Worm (Caenorhabditis elegans) whole organism, young adult: ENCODE data around the gene cex-1.

Experiments used
- B0261.1 ChIP-seq: sonication (generic microtip); optimal IDR thresholded peaks from 2 replicates; lab custom pipeline; 2016; ENCODE audit warnings: mild to moderate bottlenecking, missing genetic modification characterization, moderate library complexity, missing compliant biosample characterization
- B0336.3 ChIP-seq: fragments of 200-800 bp; sonication (Bioruptor generic); IDR thresholded peaks from 2 replicates; pipeline ENCODE4 v1.3.6; 2022; ENCODE audit warnings: missing genetic modification characterization, missing compliant biosample characterization
- C06A6.2 ChIP-seq: fragments of 200-800 bp; sonication (Bioruptor generic); conservative IDR thresholded peaks from 2 replicates; pipeline ENCODE4 v1.3.6; 2022; ENCODE audit warnings: missing genetic modification characterization, missing compliant biosample characterization
- F49E8.2 ChIP-seq: sonication (generic microtip); optimal IDR thresholded peaks from 3 replicates; lab custom pipeline; 2017; ENCODE audit warnings: missing genetic modification characterization, mild to moderate bottlenecking, missing compliant biosample characterization, antibody characterized with exemption, moderate library complexity; ENCODE audit not compliant: insufficient read depth
- T07F8.4 ChIP-seq: sonication (generic microtip); optimal IDR thresholded peaks from 2 replicates; lab custom pipeline; 2016; ENCODE audit warnings: mild to moderate bottlenecking, missing genetic modification characterization, moderate library complexity, missing compliant biosample characterization
- T26A5.8 ChIP-seq: sonication (generic microtip); optimal IDR thresholded peaks from 2 replicates; lab custom pipeline; 2016; ENCODE audit warnings: missing genetic modification characterization, missing compliant biosample characterization
- Y56A3A.18 ChIP-seq: fragments of 200-800 bp; sonication (Bioruptor generic); IDR thresholded peaks from 2 replicates; pipeline ENCODE4 v1.3.6; 2022; ENCODE audit warnings: missing genetic modification reagents, missing genetic modification characterization, missing compliant biosample characterization
- akir-1 ChIP-seq: fragments of 200-800 bp; sonication (Bioruptor generic); optimal IDR thresholded peaks from 2 replicates; lab custom pipeline; 2018; ENCODE audit warnings: mild to moderate bottlenecking, missing genetic modification characterization, moderate library complexity, missing compliant biosample characterization
- ama-1 ChIP-seq, 3 experiments: fragments of 150-350 bp in 1 of 3; sonication (generic microtip) in 2 of 3; optimal IDR thresholded peaks; 2 replicates each; lab custom pipeline; 2014 to 2018; ENCODE audit warnings: missing biosample characterization in 2 of 3, missing genetic modification characterization in 2 of 3, missing genetic modification reagents in 2 of 3
- athp-1 ChIP-seq: sonication (generic microtip); optimal IDR thresholded peaks from 2 replicates; lab custom pipeline; 2017; ENCODE audit warnings: mild to moderate bottlenecking, missing genetic modification characterization, missing compliant biosample characterization
- attf-3 ChIP-seq: fragments of 200-800 bp; sonication (Bioruptor generic); conservative IDR thresholded peaks from 2 replicates; pipeline ENCODE4 v1.3.6; 2022; ENCODE audit warnings: missing genetic modification reagents, missing genetic modification characterization, missing compliant biosample characterization
- attf-6 ChIP-seq: fragments of 200-800 bp; sonication (Bioruptor generic); IDR thresholded peaks from 2 replicates; pipeline ENCODE4 v1.3.6; 2022; ENCODE audit warnings: missing genetic modification reagents, missing genetic modification characterization, missing compliant biosample characterization
- bed-1 ChIP-seq: fragments of 200-800 bp; sonication (Bioruptor generic); IDR thresholded peaks from 2 replicates; pipeline ENCODE4 v1.3.6; 2022; ENCODE audit warnings: missing genetic modification reagents, missing genetic modification characterization, missing compliant biosample characterization
- cebp-1 ChIP-seq, 2 experiments: fragments of 200-800 bp in 1 of 2; sonication (Bioruptor generic) in 1 of 2; sonication (generic microtip) in 1 of 2; IDR thresholded peaks in 1 of 2; optimal IDR thresholded peaks in 1 of 2; 2 replicates each; pipeline versions ENCODE4 v1.3.6 to Lab custom; 2017 to 2022; ENCODE audit warnings: missing compliant biosample characterization in 2 of 2, missing genetic modification characterization in 2 of 2, mild to moderate bottlenecking in 1 of 2, missing genetic modification reagents in 1 of 2, moderate library complexity in 1 of 2
- ceh-100 ChIP-seq: fragments of 200-800 bp; sonication (Bioruptor generic); IDR thresholded peaks from 2 replicates; pipeline ENCODE4 v1.3.6; 2022; ENCODE audit warnings: missing genetic modification reagents, missing genetic modification characterization, missing compliant biosample characterization
- chd-7 ChIP-seq: sonication (generic microtip); optimal IDR thresholded peaks from 2 replicates; lab custom pipeline; 2016; ENCODE audit warnings: mild to moderate bottlenecking, missing genetic modification characterization, moderate library complexity, missing compliant biosample characterization
- efl-1 ChIP-seq: fragments of 150-350 bp; optimal IDR thresholded peaks from 2 replicates; lab custom pipeline; 2014; ENCODE audit warnings: missing biosample characterization, missing genetic modification reagents, missing genetic modification characterization
- fkh-3 ChIP-seq: sonication (generic microtip); optimal IDR thresholded peaks from 2 replicates; lab custom pipeline; 2016; ENCODE audit warnings: mild to moderate bottlenecking, missing genetic modification characterization, missing compliant biosample characterization
- gei-17 ChIP-seq: fragments of 200-800 bp; sonication (Bioruptor generic); optimal IDR thresholded peaks from 2 replicates; lab custom pipeline; 2018; ENCODE audit warnings: mild to moderate bottlenecking, missing genetic modification characterization, missing compliant biosample characterization
- him-1 ChIP-seq: sonication (generic microtip); optimal IDR thresholded peaks from 2 replicates; lab custom pipeline; 2016; ENCODE audit warnings: missing genotype, missing genetic modification reagents, missing genetic modification characterization, missing compliant biosample characterization
- hlh-12 ChIP-seq: sonication (generic microtip); optimal IDR thresholded peaks from 2 replicates; lab custom pipeline; 2016; ENCODE audit warnings: missing genetic modification characterization, missing compliant biosample characterization
- hmg-20 ChIP-seq: fragments of 200-800 bp; sonication (Bioruptor generic); IDR thresholded peaks from 2 replicates; pipeline ENCODE4 v1.3.6; 2022; ENCODE audit warnings: missing genetic modification reagents, missing genetic modification characterization, missing compliant biosample characterization
- lag-1 ChIP-seq: fragments of 200-800 bp; sonication (Bioruptor generic); IDR thresholded peaks from 2 replicates; pipeline ENCODE4 v1.3.6; 2022; ENCODE audit warnings: missing genetic modification reagents, missing genetic modification characterization, missing compliant biosample characterization
- let-607 ChIP-seq, 2 experiments: fragments of 200-800 bp in 1 of 2; sonication (Bioruptor generic) in 1 of 2; sonication (generic microtip) in 1 of 2; optimal IDR thresholded peaks; 2 replicates each; lab custom pipeline; 2016 to 2018; ENCODE audit warnings: mild to moderate bottlenecking in 2 of 2, missing compliant biosample characterization in 2 of 2, missing genetic modification characterization in 2 of 2, moderate library complexity in 2 of 2, missing genotype in 1 of 2
- lin-26 ChIP-seq: fragments of 200-800 bp; sonication (Bioruptor generic); IDR thresholded peaks from 2 replicates; pipeline ENCODE4 v1.3.6; 2022; ENCODE audit warnings: missing genetic modification reagents, missing genetic modification characterization, missing compliant biosample characterization
- lin-35 ChIP-seq, 3 experiments: fragments of 150-350 bp in 2 of 3; sonication (generic microtip) in 1 of 3; optimal IDR thresholded peaks; 2 replicates each; lab custom pipeline; 2014 to 2018; ENCODE audit warnings: missing biosample characterization in 3 of 3, missing genetic modification characterization in 3 of 3, missing genetic modification reagents in 3 of 3
- lsy-27 ChIP-seq: sonication (generic microtip); optimal IDR thresholded peaks from 2 replicates; lab custom pipeline; 2017; ENCODE audit warnings: missing genetic modification characterization, mild to moderate bottlenecking, missing compliant biosample characterization, antibody characterized with exemption, missing genotype, borderline replicate concordance; ENCODE audit not compliant: insufficient read depth
- madf-8 ChIP-seq: fragments of 200-800 bp; sonication (Bioruptor generic); conservative IDR thresholded peaks from 2 replicates; pipeline ENCODE4 v1.3.6; 2022; ENCODE audit warnings: missing genetic modification reagents, missing genetic modification characterization, missing compliant biosample characterization
- mcd-1 ChIP-seq: fragments of 200-800 bp; sonication (Bioruptor generic); IDR thresholded peaks from 2 replicates; pipeline ENCODE4 v1.3.6; 2022; ENCODE audit warnings: missing genetic modification reagents, missing genetic modification characterization, missing compliant biosample characterization
- mes-4 ChIP-seq: sonication (generic microtip); optimal IDR thresholded peaks from 2 replicates; lab custom pipeline; 2016; ENCODE audit warnings: missing genotype, missing genetic modification characterization, missing compliant biosample characterization
- nhr-120 ChIP-seq: fragments of 200-800 bp; sonication (Bioruptor generic); IDR thresholded peaks from 2 replicates; pipeline ENCODE4 v1.3.6; 2022; ENCODE audit warnings: missing genetic modification characterization, missing compliant biosample characterization
- nhr-179 ChIP-seq: sonication (generic microtip); optimal IDR thresholded peaks from 2 replicates; lab custom pipeline; 2016; ENCODE audit warnings: mild to moderate bottlenecking, missing genetic modification characterization, missing compliant biosample characterization
- pbrm-1 ChIP-seq: fragments of 200-800 bp; sonication (Bioruptor generic); IDR thresholded peaks from 2 replicates; pipeline ENCODE4 v1.3.6; 2022; ENCODE audit warnings: missing genetic modification reagents, missing genetic modification characterization, missing compliant biosample characterization
- rcor-1 ChIP-seq: fragments of 200-800 bp; sonication (Bioruptor generic); IDR thresholded peaks from 2 replicates; pipeline ENCODE4 v1.3.6; 2022; ENCODE audit warnings: missing genetic modification reagents, missing genetic modification characterization, missing compliant biosample characterization
- rpc-1 ChIP-seq, 2 experiments: fragments of 150-350 bp in 1 of 2; sonication (generic microtip) in 1 of 2; optimal IDR thresholded peaks; 2 replicates each; lab custom pipeline; 2014 to 2018; ENCODE audit warnings: missing biosample characterization in 1 of 2, missing genetic modification characterization in 1 of 2, missing genetic modification reagents in 1 of 2, missing genotype in 1 of 2
- sdz-38 ChIP-seq: sonication (generic microtip); optimal IDR thresholded peaks from 2 replicates; lab custom pipeline; 2016; ENCODE audit warnings: missing genotype, missing genetic modification characterization, missing compliant biosample characterization
- snpc-3.4 ChIP-seq: sonication (generic microtip); optimal IDR thresholded peaks from 2 replicates; lab custom pipeline; 2017; ENCODE audit warnings: missing genetic modification characterization, mild to moderate bottlenecking, missing compliant biosample characterization, antibody characterized with exemption, moderate library complexity, missing genotype, missing genetic modification reagents
- snpc-4 ChIP-seq, 5 experiments: fragments of 150-350 bp in 1 of 5; sonication (generic microtip) in 4 of 5; optimal IDR thresholded peaks; 2 replicates each; lab custom pipeline; 2014 to 2018; ENCODE audit warnings: missing genetic modification characterization in 5 of 5, missing biosample characterization in 3 of 5, antibody characterized with exemption in 2 of 5, mild to moderate bottlenecking in 2 of 5, missing compliant biosample characterization in 2 of 5, missing genotype in 2 of 5, moderate library complexity in 2 of 5, missing genetic modification reagents in 1 of 5
- somi-1 ChIP-seq: fragments of 200-800 bp; sonication (Bioruptor generic); optimal IDR thresholded peaks from 2 replicates; lab custom pipeline; 2018; ENCODE audit warnings: mild to moderate bottlenecking, missing genetic modification characterization, missing compliant biosample characterization
- tbx-9 ChIP-seq: sonication (generic microtip); optimal IDR thresholded peaks from 2 replicates; lab custom pipeline; 2016; ENCODE audit warnings: borderline replicate concordance, missing genetic modification characterization, inconsistent platforms, missing compliant biosample characterization
- tlf-1 ChIP-seq: fragments of 200-800 bp; sonication (Bioruptor generic); optimal IDR thresholded peaks from 2 replicates; lab custom pipeline; 2018; ENCODE audit warnings: mild to moderate bottlenecking, missing genetic modification characterization, missing compliant biosample characterization
- unc-62 ChIP-seq: fragments of 150-350 bp; optimal IDR thresholded peaks from 2 replicates; lab custom pipeline; 2014; ENCODE audit warnings: missing biosample characterization, missing genetic modification reagents, missing genetic modification characterization
- xnd-1 ChIP-seq: sonication (generic microtip); optimal IDR thresholded peaks from 2 replicates; lab custom pipeline; 2016; ENCODE audit warnings: missing genotype, missing genetic modification reagents, missing genetic modification characterization, missing compliant biosample characterization
- ztf-18 ChIP-seq: sonication (generic microtip); optimal IDR thresholded peaks from 2 replicates; lab custom pipeline; 2016; ENCODE audit warnings: missing genotype, mild to moderate bottlenecking, missing genetic modification characterization, missing compliant biosample characterization
- ztf-26 ChIP-seq: sonication (generic microtip); optimal IDR thresholded peaks from 2 replicates; lab custom pipeline; 2017; ENCODE audit warnings: missing genetic modification characterization, missing compliant biosample characterization
- ztf-3 ChIP-seq: fragments of 200-800 bp; sonication (Bioruptor generic); optimal IDR thresholded peaks from 2 replicates; lab custom pipeline; 2018; ENCODE audit warnings: mild to moderate bottlenecking, missing genetic modification characterization, missing compliant biosample characterization

Gene cex-1

ce11 chrII:5426054-5426453, 21.4 kb upstream of the cex-1 start (continued):
- TF ChIP-seq fkh-3 (tag; lab: Kevin White, UChicago) (no peak), lin-26 (peak; percentile 62; the same call in 1 of the 2 replicates), cebp-1 (GFP tag; IDR thresholded peaks at IDR 0.05; lab: Robert Waterston, UW) (no peak; the same call in 1 of the 2 replicates), cebp-1 (tag; optimal IDR thresholded peaks at IDR 0.05; lab: Kevin White, UChicago) (peak; percentile 65), attf-6 (GFP tag; lab: Robert Waterston, UW) (no peak), athp-1 (tag; lab: Kevin White, UChicago) (no peak), ceh-100 (GFP tag; lab: Robert Waterston, UW) (no peak; the same call in 1 of the 2 replicates), gei-17 (GFP tag; lab: Kevin White, UChicago) (no peak), lin-35 (GFP tag; optimal IDR thresholded peaks at IDR 0.05; lab: Kevin White, UChicago) (no peak), sdz-38 (tag; lab: Kevin White, UChicago) (no peak), ztf-3 (GFP tag; lab: Kevin White, UChicago) (no peak), pbrm-1 (GFP tag; lab: Robert Waterston, UW) (no peak), nhr-179 (tag; lab: Kevin White, UChicago) (no peak), efl-1 (GFP tag; lab: Kevin White, UChicago) (no peak), him-1 (tag; lab: Kevin White, UChicago) (no peak), snpc-3.4 (no peak), snpc-4 (GFP tag; optimal IDR thresholded peaks at IDR 0.05; lab: Kevin White, UChicago) (no peak), snpc-4 (tag; optimal IDR thresholded peaks at IDR 0.05; lab: Kevin White, UChicago) (peak in 3 of 4 experiments; percentile 8 to 18 (median 9)), mcd-1 (peak; percentile 51), rpc-1 (optimal IDR thresholded peaks at IDR 0.05; lab: Kevin White, UChicago) (no peak), rpc-1 (tag; optimal IDR thresholded peaks at IDR 0.05; lab: Kevin White, UChicago) (no peak), T26A5.8 (no peak), rcor-1 (GFP tag; lab: Robert Waterston, UW) (0 out of 2 replicates have a peak, but pooled peaks have one; percentile 47), nhr-120 (GFP tag; lab: Robert Waterston, UW) (no peak), hmg-20 (no peak), lsy-27 (tag; lab: Kevin White, UChicago) (no peak), akir-1 (no peak), somi-1 (GFP tag; lab: Kevin White, UChicago) (peak; percentile 6), chd-7 (tag; lab: Kevin White, UChicago) (no peak), T07F8.4 (tag; lab: Kevin White, UChicago) (no peak), attf-3 (no peak), madf-8 (GFP tag; lab: Robert Waterston, UW) (no peak), mes-4 (tag; lab: Kevin White, UChicago) (no peak), ztf-18 (no peak), hlh-12 (tag; lab: Kevin White, UChicago) (no peak), lag-1 (GFP tag; lab: Robert Waterston, UW) (no peak), ama-1 (optimal IDR thresholded peaks at IDR 0.05; lab: Kevin White, UChicago) (no peak), ama-1 (GFP tag; optimal IDR thresholded peaks at IDR 0.05; lab: Kevin White, UChicago) (no peak), B0261.1 (tag; lab: Kevin White, UChicago) (no peak), ztf-26 (tag; lab: Kevin White, UChicago) (no peak), xnd-1 (tag; lab: Kevin White, UChicago) (no peak), C06A6.2 (GFP tag; lab: Robert Waterston, UW) (peak; percentile 26; the same call in 1 of the 2 replicates), F49E8.2 (tag; lab: Kevin White, UChicago) (no peak), bed-1 (GFP tag; lab: Robert Waterston, UW) (no peak), unc-62 (GFP tag; lab: Kevin White, UChicago) (peak; percentile 43), tbx-9 (tag; lab: Kevin White, UChicago) (no peak), Y56A3A.18 (no peak), let-607 (tag; optimal IDR thresholded peaks at IDR 0.05; lab: Kevin White, UChicago) (peak in 1 of 2 experiments; percentile 32), tlf-1 (GFP tag; lab: Kevin White, UChicago) (no peak), B0336.3 (peak; percentile 65; the same call in 1 of the 2 replicates)
